Worm (Caenorhabditis elegans): ENCODE data around the gene W02D7.12.

The W02D7.12 gene

ce11 chrV:8288125-8288806 is 23.0 kb upstream of the W02D7.12 start:
- TF ChIP-seq nhr-129 (tag; optimal IDR thresholded peaks at IDR 0.05), result no peak
- TF ChIP-seq nhr-23 (tag; optimal IDR thresholded peaks at IDR 0.05), result no peak
- peak; percentile 7 for TF ChIP-seq nhr-6 (tag; optimal IDR thresholded peaks at IDR 0.05)
- no peak for TF ChIP-seq dmd-4 (tag; optimal IDR thresholded peaks at IDR 0.05)
- peak in 1 of 2 experiments; percentile 64 for TF ChIP-seq mdl-1 (tag; optimal IDR thresholded peaks at IDR 0.05)
- no peak for TF ChIP-seq F13H6.1 (tag; optimal IDR thresholded peaks at IDR 0.05)
- peak; percentile 45 for TF ChIP-seq C34F6.9 (tag; optimal IDR thresholded peaks at IDR 0.05)
- no peak for TF ChIP-seq lin-39 (tag; optimal IDR thresholded peaks at IDR 0.05)
- TF ChIP-seq aly-2 (tag; optimal IDR thresholded peaks at IDR 0.05), result no peak
- TF ChIP-seq unc-55 (GFP tag; optimal IDR thresholded peaks at IDR 0.05), result no peak
- TF ChIP-seq mbf-1 (tag; optimal IDR thresholded peaks at IDR 0.05), result no peak
- peak; percentile 98 for TF ChIP-seq sma-9 (GFP tag; optimal IDR thresholded peaks at IDR 0.05)
- TF ChIP-seq sma-9 (tag; optimal IDR thresholded peaks at IDR 0.05), result no peak
- peak; percentile 24 for TF ChIP-seq zag-1 (tag; optimal IDR thresholded peaks at IDR 0.05)
- no peak for TF ChIP-seq gmeb-1 (tag; optimal IDR thresholded peaks at IDR 0.05)
- no peak for TF ChIP-seq Y55F3AM.14 (GFP tag; optimal IDR thresholded peaks at IDR 0.05)

DNA sequence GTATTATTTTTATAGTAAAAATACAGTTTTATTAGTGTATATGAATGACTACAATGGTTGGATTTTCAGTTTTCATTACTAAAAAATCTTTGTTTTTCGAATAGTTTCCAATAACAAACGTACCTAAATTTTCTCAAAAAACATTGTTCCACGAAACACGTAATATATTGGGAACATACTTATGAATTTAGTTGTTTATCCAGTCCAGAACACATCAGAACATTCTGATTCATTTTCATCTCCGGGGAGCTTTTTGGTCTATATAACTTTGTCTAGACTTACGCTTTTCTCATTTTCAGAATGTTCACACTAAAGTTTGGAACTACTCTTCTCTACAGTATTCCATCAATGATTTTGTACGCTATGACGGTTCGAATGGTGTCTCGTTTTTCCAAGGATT is 19.5 kb upstream of the W02D7.12 start, which contains the start of gene srg-33:
Gene srg-33 (plus strand): TSS at position 301 of the 400 bp plus-strand sequence.
- TF ChIP-seq nhr-129 (tag; optimal IDR thresholded peaks at IDR 0.05) (no peak), elt-3 (tag; optimal IDR thresholded peaks at IDR 0.05) (no peak), unc-39 (tag; optimal IDR thresholded peaks at IDR 0.05) (no peak), dmd-4 (tag; optimal IDR thresholded peaks at IDR 0.05) (no peak), skn-1 (tag; optimal IDR thresholded peaks at IDR 0.05) (no peak)

- TF ChIP-seq lin-11 (tag; optimal IDR thresholded peaks at IDR 0.05) (no peak), mdl-1 (tag; optimal IDR thresholded peaks at IDR 0.05) (no peak), R02D3.7 (tag; optimal IDR thresholded peaks at IDR 0.05) (no peak), unc-39 (tag; optimal IDR thresholded peaks at IDR 0.05) (no peak), snpc-4 (tag; optimal IDR thresholded peaks at IDR 0.05) (no peak), sma-3 (GFP tag; optimal IDR thresholded peaks at IDR 0.05) (no peak), elt-3 (tag; optimal IDR thresholded peaks at IDR 0.05) (no peak), ztf-1 (GFP tag; conservative IDR thresholded peaks at IDR 0.05) (no peak), elt-1 (tag; optimal IDR thresholded peaks at IDR 0.05) (no peak), ceh-16 (tag; optimal IDR thresholded peaks at IDR 0.05) (no peak), nhr-23 (tag; optimal IDR thresholded peaks at IDR 0.05) (no peak), ama-1 (optimal IDR thresholded peaks at IDR 0.05) (no peak), unc-55 (GFP tag; optimal IDR thresholded peaks at IDR 0.05) (no peak), ztf-11 (tag; optimal IDR thresholded peaks at IDR 0.05) (no peak), nhr-10 (tag; optimal IDR thresholded peaks at IDR 0.05) (no peak), F13H6.1 (tag; optimal IDR thresholded peaks at IDR 0.05) (no peak)
Observed at ce11 chrV:8295866-8296265, 15.4 kb upstream of the W02D7.12 start, which contains the start of gene smex-1. smex-1 (minus strand) TSS chrV:8295966.

DNA sequence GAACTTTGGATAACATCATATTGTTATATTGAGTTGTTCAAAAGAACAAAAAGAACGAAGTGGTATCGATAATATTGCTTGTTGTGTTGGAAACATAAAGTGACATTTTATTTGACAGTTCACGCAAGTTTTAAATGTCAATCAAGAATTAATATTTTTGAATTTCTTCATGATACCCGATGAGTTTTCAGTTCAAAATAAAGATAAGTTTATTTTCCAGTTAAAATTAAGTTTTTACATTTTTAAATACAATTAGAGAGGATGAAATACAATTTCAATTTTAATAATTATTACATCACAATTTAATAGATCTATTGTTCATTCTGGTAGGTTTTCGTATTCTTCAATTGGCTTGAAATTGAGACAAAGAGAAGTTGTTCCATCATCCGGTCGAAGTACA is 13.8 kb upstream of the W02D7.12 start, which contains the start of gene W02D7.4:
Gene W02D7.4 (minus strand): TSS at position 101 of the 400 bp plus-strand sequence.
- TF ChIP-seq nhr-10 (tag; optimal IDR thresholded peaks at IDR 0.05) (no peak), nhr-6 (tag; optimal IDR thresholded peaks at IDR 0.05) (no peak), nhr-237 (tag; optimal IDR thresholded peaks at IDR 0.05) (no peak), snpc-4 (tag; optimal IDR thresholded peaks at IDR 0.05) (no peak), nhr-11 (tag; optimal IDR thresholded peaks at IDR 0.05) (no peak), blmp-1 (tag; optimal IDR thresholded peaks at IDR 0.05; ENCODE audit: insufficient read depth) (no peak), nhr-12 (tag; optimal IDR thresholded peaks at IDR 0.05) (no peak), ama-1 (optimal IDR thresholded peaks at IDR 0.05) (no peak), aly-2 (tag; optimal IDR thresholded peaks at IDR 0.05) (no peak), lsy-2 (tag; optimal IDR thresholded peaks at IDR 0.05) (no peak)
